Worm (Caenorhabditis elegans): ENCODE measurements around the gene sri-57.
A peak's percentile ranks its signal among the peaks of the same experiment; 100 is the strongest.
"Not testable (repeated sequence)": the region's sequence is repeated elsewhere in the genome, so short reads cannot be mapped to it uniquely, and the experiment has no call there.

sri-57 gene

ce11 chrII:2690080-2690479 is 17.9 kb upstream of the sri-57 start, which contains the start of gene nspf-3:
Gene nspf-3, minus strand, starts transcription at chrII:2690180.
- TF ChIP-seq unc-62 (GFP tag; optimal IDR thresholded peaks at IDR 0.05 in 1 of 2) (peak in 1 of 2 experiments; percentile 66), unc-62 (tag; optimal IDR thresholded peaks at IDR 0.05) (no peak), arid-1 (GFP tag; conservative IDR thresholded peaks at IDR 0.05) (no peak), daf-16 (GFP tag; optimal IDR thresholded peaks at IDR 0.05) (no peak), daf-16 (tag; optimal IDR thresholded peaks at IDR 0.05) (no peak)

ce11 chrII:2688616-2689015 is 16.4 kb upstream of the sri-57 start, which contains the start of gene nspf-2:
Gene nspf-2, plus strand, starts transcription at chrII:2688916.
- not testable (repeated sequence) for TF ChIP-seq daf-8 (GFP tag; IDR thresholded peaks at IDR 0.05); duxl-1 (tag; optimal IDR thresholded peaks at IDR 0.05; ENCODE audit: poor library complexity); dmd-6 (GFP tag; IDR thresholded peaks at IDR 0.05)

- TF ChIP-seq nhr-28 (tag; optimal IDR thresholded peaks at IDR 0.05) (no peak), nhr-11 (tag; optimal IDR thresholded peaks at IDR 0.05) (peak; percentile 9), ctbp-1 (GFP tag; IDR thresholded peaks at IDR 0.05) (0 out of 2 replicates have a peak, but pooled peaks have one; percentile 32), daf-16 (GFP tag; optimal IDR thresholded peaks at IDR 0.05) (peak in 1 of 2 experiments; percentile 45), daf-16 (tag; optimal IDR thresholded peaks at IDR 0.05) (no peak)
These were observed 14.9 kb upstream of the sri-57 start, which contains the start of the genes sup-9 and nspf-1 for ce11 chrII:2686985-2687675. Gene sup-9, minus strand, starts transcription at chrII:2687027. Gene nspf-1, plus strand, starts transcription at chrII:2687625.

ce11 chrII:2684783-2685182 is 12.6 kb upstream of the sri-57 start:
- TF ChIP-seq F26F4.8 (GFP tag; conservative IDR thresholded peaks at IDR 0.05) (no peak), fos-1 (tag; optimal IDR thresholded peaks at IDR 0.05) (no peak), Y75B8A.6 (GFP tag; IDR thresholded peaks at IDR 0.05) (no peak), F44E2.7 (GFP tag; IDR thresholded peaks at IDR 0.05) (no peak), mxl-2 (GFP tag; conservative IDR thresholded peaks at IDR 0.05) (no peak), aha-1 (tag) (peak; percentile 96), F37D6.2 (tag; optimal IDR thresholded peaks at IDR 0.05) (no peak), dve-1 (tag; optimal IDR thresholded peaks at IDR 0.05; ENCODE audit: insufficient read depth) (no peak)

- no peak for TF ChIP-seq snpc-4 (tag; optimal IDR thresholded peaks at IDR 0.05)
- TF ChIP-seq dpl-1 (GFP tag; optimal IDR thresholded peaks at IDR 0.05): no peak
- TF ChIP-seq duxl-1 (tag; optimal IDR thresholded peaks at IDR 0.05; ENCODE audit: poor library complexity): no peak
- TF ChIP-seq attf-4 (tag; optimal IDR thresholded peaks at IDR 0.05): no peak
- TF ChIP-seq tag-97 (GFP tag; IDR thresholded peaks at IDR 0.05): no peak
- TF ChIP-seq F49E8.2 (tag; optimal IDR thresholded peaks at IDR 0.05; ENCODE audit: borderline replicate concordance): no peak
- no peak for TF ChIP-seq F26F4.8 (GFP tag; conservative IDR thresholded peaks at IDR 0.05)
- no peak for TF ChIP-seq ama-1 (optimal IDR thresholded peaks at IDR 0.05)
- no peak for TF ChIP-seq daf-16 (GFP tag; optimal IDR thresholded peaks at IDR 0.05)
- no peak for TF ChIP-seq daf-16 (tag; optimal IDR thresholded peaks at IDR 0.05)
- TF ChIP-seq mdl-1 (tag; optimal IDR thresholded peaks at IDR 0.05): no peak
- TF ChIP-seq nhr-10 (tag; optimal IDR thresholded peaks at IDR 0.05): no peak
- TF ChIP-seq ceh-32 (tag; optimal IDR thresholded peaks at IDR 0.05; ENCODE audit: poor library complexity): no peak
- TF ChIP-seq daf-8 (GFP tag; IDR thresholded peaks at IDR 0.05): no peak
- no peak for TF ChIP-seq lin-29 (GFP tag; IDR thresholded peaks at IDR 0.05)
- no peak for TF ChIP-seq zfp-2 (tag; optimal IDR thresholded peaks at IDR 0.05)
These were observed 12.0 kb upstream of the sri-57 start, which contains the start of gene ceh-87 for ce11 chrII:2684208-2684607. Gene ceh-87, minus strand, starts transcription at chrII:2684308.

ce11 chrII:2681118-2681517 is 8.9 kb upstream of the sri-57 start, which contains the start of gene F34D6.1:
Gene F34D6.1, minus strand, starts transcription at chrII:2681218.
- TF ChIP-seq spr-3 (GFP tag; optimal IDR thresholded peaks at IDR 0.05): no peak
- TF ChIP-seq aha-1 (tag): peak; percentile 36
- no peak for TF ChIP-seq mdt-29 (GFP tag; IDR thresholded peaks at IDR 0.05)
